Worm (Caenorhabditis elegans) whole organism, L3 larva: ENCODE results near the gene ogt-1.

Experiments used
- ceh-82 ChIP-seq: fragments of 150-350 bp; optimal IDR thresholded peaks from 2 replicates; lab custom pipeline; 2014; ENCODE audit warnings: missing biosample characterization, missing genetic modification characterization
- elt-3 ChIP-seq, 3 experiments: fragments of 150-350 bp in 1 of 3; sonication (generic microtip) in 2 of 3; optimal IDR thresholded peaks; 2 replicates in 2 of 3; 4 replicates in 1 of 3; lab custom pipeline; 2014 to 2017; ENCODE audit warnings: missing biosample characterization in 3 of 3, missing genetic modification characterization in 3 of 3
- pqm-1 ChIP-seq: fragments of 150-350 bp; optimal IDR thresholded peaks from 2 replicates; lab custom pipeline; 2017; ENCODE audit warnings: missing biosample characterization, missing genetic modification characterization, inconsistent platforms

DNA sequence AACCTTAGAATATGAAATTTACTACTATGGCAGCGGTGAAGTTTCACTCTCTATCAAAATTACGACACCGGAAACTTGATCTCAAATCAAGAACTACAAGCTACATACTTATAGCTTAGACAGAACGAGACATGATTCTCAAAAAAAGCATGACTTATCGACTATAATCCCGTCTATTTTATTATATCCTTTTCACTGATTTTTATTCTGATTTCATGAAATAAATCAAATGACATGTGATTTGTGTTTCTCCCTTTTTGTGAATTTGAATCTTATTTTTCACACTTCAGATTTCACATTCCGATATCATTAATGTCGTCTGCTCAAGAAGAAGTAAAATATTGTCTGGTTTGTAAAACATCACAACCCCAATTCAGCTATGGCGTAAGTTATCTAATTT lies 53.6 kb downstream of the ogt-1 start, which contains the start of gene ZK418.11:
- TF ChIP-seq ceh-82 (tag; lab: Kevin White, UChicago), result no peak
- TF ChIP-seq pqm-1, result no peak
- TF ChIP-seq elt-3 (tag; optimal IDR thresholded peaks at IDR 0.05; lab: Kevin White, UChicago), result no peak
